Fruit fly (Drosophila melanogaster): ENCODE data around the gene Ufsp2.

DNA sequence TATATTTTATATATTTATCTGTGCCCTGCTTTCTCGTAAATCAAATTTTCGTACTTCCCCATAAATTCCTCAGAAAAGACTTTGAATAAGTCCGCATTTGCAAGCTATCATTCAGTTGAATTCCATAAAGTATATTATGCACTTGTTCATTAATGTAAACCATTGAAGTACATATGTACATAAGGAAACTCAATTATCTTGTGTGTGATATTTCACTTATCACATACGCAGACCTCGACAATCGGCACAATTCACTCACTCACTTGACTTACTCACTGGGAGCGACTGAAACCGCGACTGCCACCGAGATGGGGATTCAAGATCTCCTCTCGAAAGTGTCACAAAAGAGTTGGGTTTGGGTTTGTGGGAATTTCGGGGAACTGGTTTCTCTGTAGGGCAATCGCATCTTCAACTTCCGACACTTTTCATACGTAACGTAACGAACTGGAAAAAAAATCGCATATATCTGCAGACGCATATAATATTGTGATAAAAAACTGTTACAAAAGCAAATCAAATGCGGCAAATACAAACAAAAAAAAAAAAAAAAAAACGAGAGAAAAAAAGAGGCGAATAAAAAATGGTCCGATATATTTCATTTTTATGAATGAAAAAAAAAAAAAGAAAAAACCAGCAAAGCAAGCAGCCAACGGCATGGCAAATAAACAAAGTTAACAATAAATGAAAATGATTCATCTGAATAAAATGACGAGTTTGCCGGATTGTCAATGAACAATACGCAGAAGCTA, 20.8 kb downstream of the Ufsp2 start:
- TF ChIP-seq psq (optimal IDR thresholded peaks at IDR 0.05) (no peak), h (optimal IDR thresholded peaks at IDR 0.05) (no peak), ttk (optimal IDR thresholded peaks at IDR 0.05) (no peak), insv (optimal IDR thresholded peaks at IDR 0.05) (no peak), Sin3A (optimal IDR thresholded peaks at IDR 0.05) (no peak), Myc (optimal IDR thresholded peaks at IDR 0.05) (no peak)
